Fruit fly (Drosophila melanogaster): ENCODE results near the gene CG42512.

- TF ChIP-seq psq (optimal IDR thresholded peaks at IDR 0.05) (no peak), usp (GFP tag; optimal IDR thresholded peaks at IDR 0.05) (no peak), pan (optimal IDR thresholded peaks at IDR 0.05) (no peak), CG8478 (optimal IDR thresholded peaks at IDR 0.05) (no peak), Dll (optimal IDR thresholded peaks at IDR 0.05) (no peak)
Measured at dm6 chrX:16683765-16684164, 32.6 kb downstream of the CG42512 start, which contains the start of gene Axs.

All from whole organism.